Fruit fly (Drosophila melanogaster): Measurements from ENCODE around the gene CG10405.

Gene CG10405

DNA sequence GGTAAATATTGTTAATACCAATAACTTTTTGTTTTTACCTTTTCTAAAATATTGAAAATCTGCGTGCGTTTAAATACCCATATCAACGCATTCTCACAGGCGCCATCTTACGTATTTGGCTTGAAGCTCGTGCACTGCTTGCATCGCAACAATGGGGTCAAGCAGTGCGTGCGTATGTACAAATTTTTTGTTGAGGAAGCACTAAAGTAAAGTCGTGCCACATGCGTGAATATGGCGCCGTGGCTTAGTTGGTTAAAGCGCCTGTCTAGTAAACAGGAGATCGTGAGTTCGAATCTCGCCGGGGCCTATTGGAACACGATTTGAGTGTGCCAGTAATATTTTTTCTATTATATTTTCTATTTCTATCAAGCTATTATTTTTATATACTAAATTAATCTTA, 22.6 kb upstream of the CG10405 start (continued):
- TF ChIP-seq Six4 (GFP tag; optimal IDR thresholded peaks at IDR 0.05) (no peak), CG17612 (GFP tag; IDR thresholded peaks at IDR 0.05) (no peak; the same call in 1 of the 2 replicates), wdn (GFP tag; IDR thresholded peaks at IDR 0.05) (no peak), Dip3 (GFP tag; optimal IDR thresholded peaks at IDR 0.05) (peak; percentile 16), CG33557 (GFP tag; optimal IDR thresholded peaks at IDR 0.05) (peak; percentile 13), CG17568 (GFP tag; optimal IDR thresholded peaks at IDR 0.05) (no peak), org-1 (GFP tag; optimal IDR thresholded peaks at IDR 0.05) (no peak), Hmx (GFP tag; optimal IDR thresholded peaks at IDR 0.05) (no peak), ase (GFP tag; IDR thresholded peaks at IDR 0.05) (no peak), Dad (GFP tag; optimal IDR thresholded peaks at IDR 0.05) (peak; percentile 38), CG12071 (GFP tag; optimal IDR thresholded peaks at IDR 0.05) (peak; percentile 26), hb (GFP tag; IDR thresholded peaks at IDR 0.05; ENCODE audit: partially characterized antibody) (no peak), Adf1 (GFP tag; IDR thresholded peaks at IDR 0.05) (peak; percentile 14; the same call in 1 of the 2 replicates), CG8281 (tag; optimal IDR thresholded peaks at IDR 0.05) (no peak), CG11085 (GFP tag; IDR thresholded peaks at IDR 0.05) (no peak), Rfx (GFP tag; IDR thresholded peaks at IDR 0.05) (peak; percentile 80), CG4360 (GFP tag; IDR thresholded peaks at IDR 0.05) (peak; percentile 42; the same call in 1 of the 2 replicates), br (optimal IDR thresholded peaks at IDR 0.05) (no peak), Antp (GFP tag; optimal IDR thresholded peaks at IDR 0.05) (peak; percentile 50), slbo (GFP tag; IDR thresholded peaks at IDR 0.05) (peak; percentile 70), CG2116 (GFP tag; optimal IDR thresholded peaks at IDR 0.05) (no peak), crc (GFP tag; optimal IDR thresholded peaks at IDR 0.05) (no peak), twi (tag; optimal IDR thresholded peaks at IDR 0.05) (no peak), Dref (GFP tag; IDR thresholded peaks at IDR 0.05) (peak; percentile 12; the same call in 1 of the 2 replicates), CG15269 (tag; optimal IDR thresholded peaks at IDR 0.05) (peak; percentile 48), lov (optimal IDR thresholded peaks at IDR 0.05) (no peak), lov (GFP tag; IDR thresholded peaks at IDR 0.05) (0 out of 3 replicates have a peak, but pooled peaks have one; percentile 42), usp (GFP tag; optimal IDR thresholded peaks at IDR 0.05) (no peak), Rx (GFP tag; IDR thresholded peaks at IDR 0.05) (no peak), so (GFP tag; IDR thresholded peaks at IDR 0.05) (no peak), sr (GFP tag; IDR thresholded peaks at IDR 0.05) (no peak), ttk (GFP tag; IDR thresholded peaks at IDR 0.05) (peak; percentile 33; the same call in 1 of the 2 replicates), zfh2 (GFP tag; optimal IDR thresholded peaks at IDR 0.05) (peak; percentile 27), peb (GFP tag; IDR thresholded peaks at IDR 0.05) (0 out of 2 replicates have a peak, but pooled peaks have one; percentile 7), MBD-R2 (GFP tag; IDR thresholded peaks at IDR 0.05) (peak; percentile 38; the same call in 1 of the 2 replicates), tio (GFP tag; optimal IDR thresholded peaks at IDR 0.05) (no peak), Dp (GFP tag; optimal IDR thresholded peaks at IDR 0.05) (peak; percentile 37), scrt (GFP tag; optimal IDR thresholded peaks at IDR 0.05) (no peak), CG10366 (GFP tag; IDR thresholded peaks at IDR 0.05) (0 out of 2 replicates have a peak, but pooled peaks have one; percentile 20), CG6272 (GFP tag; IDR thresholded peaks at IDR 0.05) (peak; percentile 36), CG33213 (GFP tag; optimal IDR thresholded peaks at IDR 0.05) (peak; percentile 62), pum (GFP tag; optimal IDR thresholded peaks at IDR 0.05) (peak; percentile 10), pnt (GFP tag; optimal IDR thresholded peaks at IDR 0.05) (peak; percentile 4), CG31388 (GFP tag; optimal IDR thresholded peaks at IDR 0.05) (no peak), CG12299 (tag; optimal IDR thresholded peaks at IDR 0.05) (no peak), CG3726 (GFP tag; IDR thresholded peaks at IDR 0.05) (no peak), pzg (GFP tag; optimal IDR thresholded peaks at IDR 0.05) (peak; percentile 10), H15 (GFP tag; IDR thresholded peaks at IDR 0.05) (no peak), vfl (GFP tag; optimal IDR thresholded peaks at IDR 0.05) (no peak), BtbVII (GFP tag; optimal IDR thresholded peaks at IDR 0.05) (no peak), ap (GFP tag; IDR thresholded peaks at IDR 0.05) (no peak), D (optimal IDR thresholded peaks at IDR 0.05) (no peak), D (GFP tag; optimal IDR thresholded peaks at IDR 0.05) (no peak), croc (GFP tag; conservative IDR thresholded peaks at IDR 0.05) (no peak)
